Fruit fly (Drosophila melanogaster) whole organism, prepupa: Measurements from ENCODE around the gene RhoGAP68F.

Experiments used
- CG10631 ChIP-seq: fragments of 200-800 bp; sonication (Bioruptor generic); optimal IDR thresholded peaks from 2 replicates; lab custom pipeline; 2016; ENCODE audit warnings: missing biosample characterization, missing genetic modification characterization
- CG10669 ChIP-seq: fragments of 200-800 bp; sonication (Bioruptor generic); optimal IDR thresholded peaks from 3 replicates; lab custom pipeline; 2018; ENCODE audit warnings: missing biosample characterization, mild to moderate bottlenecking, missing genetic modification characterization, moderate library complexity
- CG11294 ChIP-seq: fragments of 200-800 bp; sonication (Bioruptor generic); IDR thresholded peaks from 2 replicates; pipeline ENCODE4 v1.3.6; 2022; ENCODE audit warnings: missing biosample characterization, missing genetic modification characterization
- CG11762 ChIP-seq: fragments of 200-800 bp; sonication (Bioruptor generic); optimal IDR thresholded peaks from 3 replicates; lab custom pipeline; 2016; ENCODE audit warnings: missing biosample characterization, missing genetic modification characterization; ENCODE audit not compliant: insufficient read depth
- CG11902 ChIP-seq: fragments of 200-800 bp; sonication (Bioruptor generic); optimal IDR thresholded peaks from 3 replicates; lab custom pipeline; 2016; ENCODE audit warnings: missing biosample characterization, missing genetic modification characterization
- CG15336 ChIP-seq: fragments of 200-800 bp; sonication (Bioruptor generic); IDR thresholded peaks from 2 replicates; pipeline ENCODE4 v1.3.6; 2022; ENCODE audit warnings: missing biosample characterization, missing genetic modification characterization
- CG1621 ChIP-seq: fragments of 200-800 bp; sonication (Bioruptor generic); optimal IDR thresholded peaks from 3 replicates; lab custom pipeline; 2018; ENCODE audit warnings: missing biosample characterization, mild to moderate bottlenecking, missing genetic modification characterization
- CG16779 ChIP-seq: fragments of 200-800 bp; sonication (Bioruptor generic); optimal IDR thresholded peaks from 3 replicates; lab custom pipeline; 2017; ENCODE audit warnings: missing biosample characterization, mild to moderate bottlenecking, missing genetic modification characterization
- CG3032 ChIP-seq: fragments of 200-800 bp; optimal IDR thresholded peaks from 2 replicates; lab custom pipeline; 2019; ENCODE audit warnings: missing biosample characterization, mild to moderate bottlenecking, missing genetic modification characterization, moderate library complexity
- CG31627 ChIP-seq: fragments of 200-800 bp; sonication (Bioruptor generic); optimal IDR thresholded peaks from 3 replicates; lab custom pipeline; 2016; ENCODE audit warnings: missing biosample characterization, missing genetic modification characterization
- CG3919 ChIP-seq: fragments of 200-800 bp; sonication (Bioruptor generic); optimal IDR thresholded peaks from 3 replicates; lab custom pipeline; 2016; ENCODE audit warnings: missing biosample characterization, missing genetic modification characterization
- CG4318 ChIP-seq: fragments of 200-800 bp; sonication (Bioruptor generic); optimal IDR thresholded peaks from 3 replicates; lab custom pipeline; 2017; ENCODE audit warnings: missing biosample characterization, mild to moderate bottlenecking, missing genetic modification characterization
- CG6163 ChIP-seq: fragments of 200-800 bp; sonication (Bioruptor generic); IDR thresholded peaks from 3 replicates; pipeline ENCODE4 v1.3.6; 2022; ENCODE audit warnings: missing biosample characterization, missing genetic modification characterization
- CG6276 ChIP-seq: fragments of 200-800 bp; sonication (Bioruptor generic); optimal IDR thresholded peaks from 2 replicates; lab custom pipeline; 2017; ENCODE audit warnings: missing biosample characterization, mild to moderate bottlenecking, missing genetic modification characterization
- CG6792 ChIP-seq: fragments of 200-800 bp; sonication (Bioruptor generic); optimal IDR thresholded peaks from 3 replicates; lab custom pipeline; 2016; ENCODE audit warnings: missing biosample characterization, missing genetic modification characterization
- CG6808 ChIP-seq: fragments of 200-800 bp; sonication (Bioruptor generic); optimal IDR thresholded peaks from 3 replicates; lab custom pipeline; 2017; ENCODE audit warnings: missing biosample characterization, missing genetic modification characterization, mild to moderate bottlenecking, moderate library complexity, missing genetic modification reagents
- CG6854 ChIP-seq: fragments of 200-800 bp; sonication (Bioruptor generic); optimal IDR thresholded peaks from 2 replicates; lab custom pipeline; 2017; ENCODE audit warnings: missing biosample characterization, mild to moderate bottlenecking, missing genetic modification characterization
- CG8119 ChIP-seq: fragments of 200-800 bp; sonication (Bioruptor generic); IDR thresholded peaks from 3 replicates; pipeline ENCODE4 v1.3.6; 2022; ENCODE audit warnings: missing biosample characterization, missing genetic modification characterization
- CG8632 ChIP-seq: fragments of 200-800 bp; sonication (Bioruptor generic); optimal IDR thresholded peaks from 3 replicates; lab custom pipeline; 2016; ENCODE audit warnings: missing biosample characterization, missing genetic modification characterization
- CG9139 ChIP-seq: fragments of 200-800 bp; sonication (Bioruptor generic); optimal IDR thresholded peaks from 3 replicates; lab custom pipeline; 2017; ENCODE audit warnings: missing biosample characterization, mild to moderate bottlenecking, missing genetic modification characterization
- Eip75B ChIP-seq: fragments of 200-800 bp; sonication (Bioruptor generic); optimal IDR thresholded peaks from 3 replicates; lab custom pipeline; 2016; ENCODE audit warnings: missing biosample characterization, missing genetic modification characterization
- Ets21C ChIP-seq: fragments of 200-800 bp; sonication (Bioruptor generic); optimal IDR thresholded peaks from 3 replicates; lab custom pipeline; 2016; ENCODE audit warnings: missing biosample characterization, missing genetic modification characterization
- Hr38 ChIP-seq: sonication (Bioruptor generic); optimal IDR thresholded peaks from 2 replicates; lab custom pipeline; 2016; ENCODE audit warnings: missing biosample characterization, missing genetic modification characterization
- Hr4 ChIP-seq: fragments of 200-800 bp; sonication (Bioruptor generic); optimal IDR thresholded peaks from 3 replicates; lab custom pipeline; 2016; ENCODE audit warnings: missing biosample characterization, missing genetic modification characterization
- Met ChIP-seq: fragments of 200-800 bp; sonication (Bioruptor generic); optimal IDR thresholded peaks from 3 replicates; lab custom pipeline; 2016; ENCODE audit warnings: missing biosample characterization, missing genetic modification characterization
- Sox102F ChIP-seq: fragments of 200-800 bp; sonication (Bioruptor generic); optimal IDR thresholded peaks from 2 replicates; lab custom pipeline; 2016; ENCODE audit warnings: missing biosample characterization, mild to moderate bottlenecking, missing genetic modification characterization
- Sox14 ChIP-seq: fragments of 200-800 bp; sonication (Bioruptor generic); optimal IDR thresholded peaks from 3 replicates; lab custom pipeline; 2016; ENCODE audit warnings: missing biosample characterization, missing genetic modification characterization
- achi ChIP-seq: fragments of 200-800 bp; sonication (Bioruptor generic); optimal IDR thresholded peaks from 3 replicates; lab custom pipeline; 2016; ENCODE audit warnings: missing biosample characterization, missing genetic modification characterization
- acj6 ChIP-seq: fragments of 200-800 bp; sonication (Bioruptor generic); optimal IDR thresholded peaks from 3 replicates; lab custom pipeline; 2016; ENCODE audit warnings: missing biosample characterization, missing genetic modification characterization
- cyc ChIP-seq: fragments of 200-800 bp; sonication (Bioruptor generic); optimal IDR thresholded peaks from 3 replicates; lab custom pipeline; 2016; ENCODE audit warnings: missing biosample characterization, missing genetic modification characterization
- dac ChIP-seq: fragments of 200-800 bp; sonication (Bioruptor generic); optimal IDR thresholded peaks from 2 replicates; lab custom pipeline; 2017; ENCODE audit warnings: missing biosample characterization, mild to moderate bottlenecking, missing genetic modification characterization
- dsx ChIP-seq: fragments of 200-800 bp; optimal IDR thresholded peaks from 3 replicates; lab custom pipeline; 2019; ENCODE audit warnings: missing biosample characterization, mild to moderate bottlenecking, missing genetic modification characterization, moderate library complexity; ENCODE audit not compliant: poor library complexity, severe bottlenecking
- eg ChIP-seq: fragments of 200-800 bp; sonication (Bioruptor generic); IDR thresholded peaks from 3 replicates; pipeline ENCODE4 v1.3.6; 2022; ENCODE audit warnings: missing biosample characterization, missing genetic modification characterization
- esn ChIP-seq: fragments of 200-800 bp; sonication (Bioruptor generic); optimal IDR thresholded peaks from 2 replicates; lab custom pipeline; 2016; ENCODE audit warnings: missing biosample characterization, mild to moderate bottlenecking, missing genetic modification characterization, moderate library complexity
- fd85E ChIP-seq: fragments of 200-800 bp; sonication (Bioruptor generic); optimal IDR thresholded peaks from 3 replicates; lab custom pipeline; 2016; ENCODE audit warnings: missing biosample characterization, missing genetic modification characterization
- fkh ChIP-seq: fragments of 200-800 bp; sonication (Bioruptor generic); optimal IDR thresholded peaks from 3 replicates; lab custom pipeline; 2017; ENCODE audit warnings: missing biosample characterization, mild to moderate bottlenecking, missing genetic modification characterization, moderate library complexity
- lz ChIP-seq: fragments of 200-800 bp; sonication (Bioruptor generic); optimal IDR thresholded peaks from 3 replicates; lab custom pipeline; 2016; ENCODE audit warnings: missing biosample characterization, missing genetic modification characterization
- net ChIP-seq: fragments of 200-800 bp; sonication (Bioruptor generic); optimal IDR thresholded peaks from 3 replicates; lab custom pipeline; 2016; ENCODE audit warnings: missing biosample characterization, missing genetic modification characterization
- pdm3 ChIP-seq: fragments of 200-800 bp; sonication (Bioruptor generic); optimal IDR thresholded peaks from 3 replicates; lab custom pipeline; 2016; ENCODE audit warnings: missing biosample characterization, missing genetic modification characterization
- salr ChIP-seq, 2 experiments: fragments of 200-800 bp; sonication (Bioruptor generic); optimal IDR thresholded peaks; 3 replicates each; lab custom pipeline; 2016 to 2018; ENCODE audit warnings: missing biosample characterization in 2 of 2, missing genetic modification characterization in 2 of 2, mild to moderate bottlenecking in 1 of 2
- spab ChIP-seq: fragments of 200-800 bp; sonication (Bioruptor generic); optimal IDR thresholded peaks from 2 replicates; lab custom pipeline; 2017; ENCODE audit warnings: missing biosample characterization, mild to moderate bottlenecking, missing genetic modification characterization, missing genetic modification reagents
- ss ChIP-seq, 2 experiments: fragments of 200-800 bp; sonication (Bioruptor generic); optimal IDR thresholded peaks; 2 replicates in 1 of 2; 3 replicates in 1 of 2; lab custom pipeline; 2017 to 2018; ENCODE audit warnings: mild to moderate bottlenecking in 2 of 2, missing biosample characterization in 2 of 2, missing genetic modification characterization in 2 of 2, moderate library complexity in 1 of 2
- svp ChIP-seq: fragments of 200-800 bp; sonication (Bioruptor generic); peaks from one replicate; lab custom pipeline; 2016; ENCODE audit warnings: missing biosample characterization, missing genetic modification characterization
- topi ChIP-seq: fragments of 200-800 bp; sonication (Bioruptor generic); optimal IDR thresholded peaks from 3 replicates; lab custom pipeline; 2016; ENCODE audit warnings: missing biosample characterization, missing genetic modification characterization
- vri ChIP-seq: fragments of 200-800 bp; sonication (Bioruptor generic); optimal IDR thresholded peaks from 3 replicates; lab custom pipeline; 2016; ENCODE audit warnings: missing biosample characterization, mild to moderate bottlenecking, missing genetic modification characterization

RhoGAP68F gene

dm6 chr3L:12109045-12109632, 29.5 kb upstream of the RhoGAP68F start (continued):
- TF ChIP-seq lz (GFP tag; lab: Kevin White, UChicago) (no peak), Sox102F (GFP tag; lab: Kevin White, UChicago) (no peak), CG11762 (GFP tag; lab: Kevin White, UChicago) (peak; percentile 11), esn (GFP tag; lab: Kevin White, UChicago) (no peak), CG1621 (tag; lab: Kevin White, UChicago) (no peak), CG6276 (peak; percentile 38), CG6808 (GFP tag; lab: Kevin White, UChicago) (no peak), CG3919 (GFP tag; lab: Kevin White, UChicago) (peak; percentile 31), CG16779 (tag; lab: Kevin White, UChicago) (no peak), CG11902 (GFP tag; lab: Kevin White, UChicago) (no peak), Hr4 (GFP tag; lab: Kevin White, UChicago) (peak; percentile 41), Met (GFP tag; lab: Kevin White, UChicago) (no peak), topi (no peak), CG8632 (GFP tag; lab: Kevin White, UChicago) (peak; percentile 9), cyc (GFP tag; lab: Kevin White, UChicago) (no peak), CG15336 (GFP tag; lab: Robert Waterston, UW) (peak; percentile 74), Ets21C (no peak), CG8119 (GFP tag; lab: Robert Waterston, UW) (peak; percentile 65), ss (GFP tag; optimal IDR thresholded peaks at IDR 0.05; lab: Kevin White, UChicago) (peak; percentile 3 to 28), fd85E (GFP tag; lab: Kevin White, UChicago) (no peak), dsx (GFP tag; lab: Kevin White, UChicago) (no peak), Sox14 (GFP tag; lab: Kevin White, UChicago) (no peak), CG11294 (GFP tag; lab: Robert Waterston, UW) (no peak), net (GFP tag; lab: Kevin White, UChicago) (no peak), CG6163 (GFP tag; lab: Robert Waterston, UW) (peak; percentile 75), CG31627 (GFP tag; lab: Kevin White, UChicago) (no peak), CG6854 (GFP tag; lab: Kevin White, UChicago) (peak; percentile 22), CG4318 (GFP tag; lab: Kevin White, UChicago) (peak; percentile 54)

dm6 chr3L:12111081-12111958, 27.3 kb upstream of the RhoGAP68F start:
- TF ChIP-seq CG3919 (GFP tag; lab: Kevin White, UChicago) (peak; percentile 78), CG8632 (GFP tag; lab: Kevin White, UChicago) (peak; percentile 87), CG1621 (tag; lab: Kevin White, UChicago) (peak; percentile 21), dac (GFP tag; lab: Kevin White, UChicago) (peak; percentile 4), topi (peak; percentile 82), Hr38 (GFP tag; lab: Kevin White, UChicago) (no peak), CG6163 (GFP tag; lab: Robert Waterston, UW) (peak; percentile 63), CG4318 (GFP tag; lab: Kevin White, UChicago) (peak; percentile 54), fkh (peak; percentile 7), Hr4 (GFP tag; lab: Kevin White, UChicago) (peak; percentile 35), CG15336 (GFP tag; lab: Robert Waterston, UW) (peak; percentile 72), CG10669 (peak; percentile 69), CG9139 (GFP tag; lab: Kevin White, UChicago) (peak; percentile 62), CG8119 (GFP tag; lab: Robert Waterston, UW) (peak; percentile 75), CG6854 (GFP tag; lab: Kevin White, UChicago) (peak; percentile 94), CG6276 (peak; percentile 59), fd85E (GFP tag; lab: Kevin White, UChicago) (no peak), vri (GFP tag; lab: Kevin White, UChicago) (peak; percentile 50), pdm3 (GFP tag; lab: Kevin White, UChicago) (peak; percentile 57), svp (GFP tag; lab: Kevin White, UChicago) (peak; percentile 93), spab (GFP tag; lab: Kevin White, UChicago) (peak; percentile 63), achi (peak; percentile 80), salr (GFP tag; optimal IDR thresholded peaks at IDR 0.05; lab: Kevin White, UChicago) (peak; percentile 15 to 83), CG3032 (tag; lab: Kevin White, UChicago) (peak; percentile 88), acj6 (peak; percentile 83), esn (GFP tag; lab: Kevin White, UChicago) (peak; percentile 84), eg (peak; percentile 70), Eip75B (peak; percentile 65), CG6792 (GFP tag; lab: Kevin White, UChicago) (peak; percentile 65), CG10631 (peak; percentile 60)
